Fruit fly (Drosophila melanogaster) whole organism, prepupa: ENCODE measurements around the gene CG33271.
"Not testable (repeated sequence)": the region's sequence is repeated elsewhere in the genome, so short reads cannot be mapped to it uniquely, and the experiment has no call there.

Experiments used
- Blimp-1 ChIP-seq: fragments of 200-800 bp; sonication (Bioruptor generic); optimal IDR thresholded peaks from 3 replicates; lab custom pipeline; 2017; ENCODE audit warnings: missing biosample characterization, missing genetic modification characterization, mild to moderate bottlenecking, moderate library complexity, missing genetic modification reagents
- CG10669 ChIP-seq: fragments of 200-800 bp; sonication (Bioruptor generic); optimal IDR thresholded peaks from 3 replicates; lab custom pipeline; 2018; ENCODE audit warnings: missing biosample characterization, mild to moderate bottlenecking, missing genetic modification characterization, moderate library complexity
- CG11294 ChIP-seq: fragments of 200-800 bp; sonication (Bioruptor generic); IDR thresholded peaks from 2 replicates; pipeline ENCODE4 v1.3.6; 2022; ENCODE audit warnings: missing biosample characterization, missing genetic modification characterization
- CG11762 ChIP-seq: fragments of 200-800 bp; sonication (Bioruptor generic); optimal IDR thresholded peaks from 3 replicates; lab custom pipeline; 2016; ENCODE audit warnings: missing biosample characterization, missing genetic modification characterization; ENCODE audit not compliant: insufficient read depth
- CG11902 ChIP-seq: fragments of 200-800 bp; sonication (Bioruptor generic); optimal IDR thresholded peaks from 3 replicates; lab custom pipeline; 2016; ENCODE audit warnings: missing biosample characterization, missing genetic modification characterization
- CG3032 ChIP-seq: fragments of 200-800 bp; optimal IDR thresholded peaks from 2 replicates; lab custom pipeline; 2019; ENCODE audit warnings: missing biosample characterization, mild to moderate bottlenecking, missing genetic modification characterization, moderate library complexity
- CG31627 ChIP-seq: fragments of 200-800 bp; sonication (Bioruptor generic); optimal IDR thresholded peaks from 3 replicates; lab custom pipeline; 2016; ENCODE audit warnings: missing biosample characterization, missing genetic modification characterization
- CG32006 ChIP-seq: fragments of 200-800 bp; sonication (Bioruptor generic); optimal IDR thresholded peaks from 3 replicates; lab custom pipeline; 2017; ENCODE audit warnings: missing biosample characterization, mild to moderate bottlenecking, missing genetic modification characterization
- CG34406 ChIP-seq: fragments of 200-800 bp; sonication (Bioruptor generic); optimal IDR thresholded peaks from 3 replicates; lab custom pipeline; 2016; ENCODE audit warnings: missing biosample characterization, missing genetic modification characterization
- CG6163 ChIP-seq: fragments of 200-800 bp; sonication (Bioruptor generic); IDR thresholded peaks from 3 replicates; pipeline ENCODE4 v1.3.6; 2022; ENCODE audit warnings: missing biosample characterization, missing genetic modification characterization
- CG6808 ChIP-seq: fragments of 200-800 bp; sonication (Bioruptor generic); optimal IDR thresholded peaks from 3 replicates; lab custom pipeline; 2017; ENCODE audit warnings: missing biosample characterization, missing genetic modification characterization, mild to moderate bottlenecking, moderate library complexity, missing genetic modification reagents
- CG7368 ChIP-seq: fragments of 200-800 bp; sonication (Bioruptor generic); optimal IDR thresholded peaks from 3 replicates; lab custom pipeline; 2016; ENCODE audit warnings: missing biosample characterization, missing genetic modification characterization
- CG8119 ChIP-seq: fragments of 200-800 bp; sonication (Bioruptor generic); IDR thresholded peaks from 3 replicates; pipeline ENCODE4 v1.3.6; 2022; ENCODE audit warnings: missing biosample characterization, missing genetic modification characterization
- CG8319 ChIP-seq: fragments of 200-800 bp; sonication (Bioruptor generic); optimal IDR thresholded peaks from 3 replicates; lab custom pipeline; 2016; ENCODE audit warnings: missing biosample characterization, missing genetic modification characterization
- CG8632 ChIP-seq: fragments of 200-800 bp; sonication (Bioruptor generic); optimal IDR thresholded peaks from 3 replicates; lab custom pipeline; 2016; ENCODE audit warnings: missing biosample characterization, missing genetic modification characterization
- CG9139 ChIP-seq: fragments of 200-800 bp; sonication (Bioruptor generic); optimal IDR thresholded peaks from 3 replicates; lab custom pipeline; 2017; ENCODE audit warnings: missing biosample characterization, mild to moderate bottlenecking, missing genetic modification characterization
- Eip75B ChIP-seq: fragments of 200-800 bp; sonication (Bioruptor generic); optimal IDR thresholded peaks from 3 replicates; lab custom pipeline; 2016; ENCODE audit warnings: missing biosample characterization, missing genetic modification characterization
- Eip78C ChIP-seq: fragments of 200-800 bp; sonication (Bioruptor generic); peaks from one replicate; lab custom pipeline; 2016; ENCODE audit warnings: missing biosample characterization, missing genetic modification characterization
- Ets21C ChIP-seq: fragments of 200-800 bp; sonication (Bioruptor generic); optimal IDR thresholded peaks from 3 replicates; lab custom pipeline; 2016; ENCODE audit warnings: missing biosample characterization, missing genetic modification characterization
- Ets96B ChIP-seq: fragments of 200-800 bp; optimal IDR thresholded peaks from 2 replicates; lab custom pipeline; 2019; ENCODE audit warnings: missing biosample characterization, mild to moderate bottlenecking, missing genetic modification characterization, moderate library complexity
- Gug ChIP-seq: fragments of 200-800 bp; sonication (Bioruptor generic); IDR thresholded peaks from 2 replicates; pipeline ENCODE4 v1.3.6; 2022; ENCODE audit warnings: missing biosample characterization, missing genetic modification characterization
- Hr39 ChIP-seq: fragments of 200-800 bp; sonication (Bioruptor generic); optimal IDR thresholded peaks from 2 replicates; lab custom pipeline; 2016; ENCODE audit warnings: missing biosample characterization, missing genetic modification characterization
- Lpt ChIP-seq: fragments of 200-800 bp; sonication (Bioruptor generic); optimal IDR thresholded peaks from 3 replicates; lab custom pipeline; 2016; ENCODE audit warnings: missing biosample characterization, missing genetic modification characterization
- Met ChIP-seq: fragments of 200-800 bp; sonication (Bioruptor generic); optimal IDR thresholded peaks from 3 replicates; lab custom pipeline; 2016; ENCODE audit warnings: missing biosample characterization, missing genetic modification characterization
- Smox ChIP-seq: fragments of 200-800 bp; sonication (Bioruptor generic); optimal IDR thresholded peaks from 3 replicates; lab custom pipeline; 2016; ENCODE audit warnings: missing biosample characterization, missing genetic modification characterization
- Sox14 ChIP-seq: fragments of 200-800 bp; sonication (Bioruptor generic); optimal IDR thresholded peaks from 3 replicates; lab custom pipeline; 2016; ENCODE audit warnings: missing biosample characterization, missing genetic modification characterization
- achi ChIP-seq: fragments of 200-800 bp; sonication (Bioruptor generic); optimal IDR thresholded peaks from 3 replicates; lab custom pipeline; 2016; ENCODE audit warnings: missing biosample characterization, missing genetic modification characterization
- acj6 ChIP-seq: fragments of 200-800 bp; sonication (Bioruptor generic); optimal IDR thresholded peaks from 3 replicates; lab custom pipeline; 2016; ENCODE audit warnings: missing biosample characterization, missing genetic modification characterization
- cyc ChIP-seq: fragments of 200-800 bp; sonication (Bioruptor generic); optimal IDR thresholded peaks from 3 replicates; lab custom pipeline; 2016; ENCODE audit warnings: missing biosample characterization, missing genetic modification characterization
- dac ChIP-seq: fragments of 200-800 bp; sonication (Bioruptor generic); optimal IDR thresholded peaks from 2 replicates; lab custom pipeline; 2017; ENCODE audit warnings: missing biosample characterization, mild to moderate bottlenecking, missing genetic modification characterization
- esn ChIP-seq: fragments of 200-800 bp; sonication (Bioruptor generic); optimal IDR thresholded peaks from 2 replicates; lab custom pipeline; 2016; ENCODE audit warnings: missing biosample characterization, mild to moderate bottlenecking, missing genetic modification characterization, moderate library complexity
- fd85E ChIP-seq: fragments of 200-800 bp; sonication (Bioruptor generic); optimal IDR thresholded peaks from 3 replicates; lab custom pipeline; 2016; ENCODE audit warnings: missing biosample characterization, missing genetic modification characterization
- fkh ChIP-seq: fragments of 200-800 bp; sonication (Bioruptor generic); optimal IDR thresholded peaks from 3 replicates; lab custom pipeline; 2017; ENCODE audit warnings: missing biosample characterization, mild to moderate bottlenecking, missing genetic modification characterization, moderate library complexity
- lz ChIP-seq: fragments of 200-800 bp; sonication (Bioruptor generic); optimal IDR thresholded peaks from 3 replicates; lab custom pipeline; 2016; ENCODE audit warnings: missing biosample characterization, missing genetic modification characterization
- pdm3 ChIP-seq: fragments of 200-800 bp; sonication (Bioruptor generic); optimal IDR thresholded peaks from 3 replicates; lab custom pipeline; 2016; ENCODE audit warnings: missing biosample characterization, missing genetic modification characterization
- spab ChIP-seq: fragments of 200-800 bp; sonication (Bioruptor generic); optimal IDR thresholded peaks from 2 replicates; lab custom pipeline; 2017; ENCODE audit warnings: missing biosample characterization, mild to moderate bottlenecking, missing genetic modification characterization, missing genetic modification reagents
- ss ChIP-seq, 2 experiments: fragments of 200-800 bp; sonication (Bioruptor generic); optimal IDR thresholded peaks; 2 replicates in 1 of 2; 3 replicates in 1 of 2; lab custom pipeline; 2017 to 2018; ENCODE audit warnings: mild to moderate bottlenecking in 2 of 2, missing biosample characterization in 2 of 2, missing genetic modification characterization in 2 of 2, moderate library complexity in 1 of 2
- topi ChIP-seq: fragments of 200-800 bp; sonication (Bioruptor generic); optimal IDR thresholded peaks from 3 replicates; lab custom pipeline; 2016; ENCODE audit warnings: missing biosample characterization, missing genetic modification characterization

CG33271 gene

dm6 chr3L:11593778-11594177 is 16.5 kb upstream of the CG33271 start (continued):
- TF ChIP-seq pdm3 (GFP tag; lab: Kevin White, UChicago) (peak; percentile 26), Ets21C (no peak), fd85E (GFP tag; lab: Kevin White, UChicago) (no peak), achi (GFP tag; lab: Kevin White, UChicago) (peak; percentile 42), topi (no peak), Smox (GFP tag; lab: Kevin White, UChicago) (no peak), acj6 (GFP tag; lab: Kevin White, UChicago) (peak; percentile 21), CG8319 (GFP tag; lab: Kevin White, UChicago) (no peak), ss (GFP tag; optimal IDR thresholded peaks at IDR 0.05; lab: Kevin White, UChicago) (peak in 1 of 2 experiments; percentile 45), Hr39 (GFP tag; lab: Kevin White, UChicago) (no peak), CG9139 (GFP tag; lab: Kevin White, UChicago) (no peak), Met (GFP tag; lab: Kevin White, UChicago) (no peak)

dm6 chr3L:11591803-11592202 is 14.5 kb upstream of the CG33271 start:
- TF ChIP-seq CG10669 (GFP tag; lab: Kevin White, UChicago) (no peak), topi (no peak), CG6163 (GFP tag; lab: Robert Waterston, UW) (0 out of 3 replicates have a peak, but pooled peaks have one; percentile 8), CG7368 (GFP tag; lab: Kevin White, UChicago) (peak; percentile 62)

DNA sequence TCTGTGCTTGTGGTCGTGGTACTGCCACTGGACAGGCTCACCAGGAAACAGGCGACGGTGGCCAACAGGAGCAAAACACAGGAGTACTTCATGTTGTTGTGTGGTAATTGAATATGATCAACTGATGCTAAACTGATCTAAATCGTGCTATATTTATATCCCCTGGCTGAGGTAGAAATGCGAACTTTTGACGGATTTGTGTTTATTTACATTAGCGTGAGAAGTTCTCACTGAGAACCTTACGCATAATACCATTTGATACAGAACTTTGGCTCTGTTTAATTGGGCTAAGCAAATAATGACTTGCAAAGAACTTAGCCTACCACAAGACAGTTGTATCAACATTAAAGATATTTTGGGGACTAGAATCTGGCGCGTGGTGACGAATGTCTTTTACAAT is 13.8 kb upstream of the CG33271 start, which contains the start of gene CG33268:
Gene CG33268 (minus strand): TSS at position 101 of the 400 bp plus-strand sequence.
- no peak for TF ChIP-seq CG32006 (GFP tag; lab: Kevin White, UChicago)

DNA sequence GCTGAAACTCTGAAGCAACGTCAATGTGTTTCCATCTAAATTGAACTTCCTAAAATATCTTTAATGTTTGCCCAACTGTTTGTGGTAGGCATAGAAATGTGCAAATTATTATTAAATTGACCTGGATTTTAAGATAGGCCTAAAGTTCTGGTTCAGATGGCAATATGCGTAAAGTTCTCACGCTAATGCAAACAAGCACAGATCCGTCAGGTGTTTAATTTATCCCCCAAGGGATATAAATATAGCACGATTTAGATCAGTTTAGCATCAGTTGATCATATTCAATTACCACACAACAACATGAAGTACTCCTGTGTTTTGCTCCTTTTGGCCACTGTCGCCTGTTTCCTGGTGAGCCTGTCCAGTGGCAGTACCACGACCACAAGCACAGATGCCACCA is 12.1 kb upstream of the CG33271 start, which contains the start of gene CG7377:
Gene CG7377 (plus strand): TSS at position 301 of the 400 bp plus-strand sequence.
- not testable (repeated sequence) for TF ChIP-seq Eip75B (GFP tag; lab: Kevin White, UChicago); CG11902; Lpt

- no peak for TF ChIP-seq CG8632 (GFP tag; lab: Kevin White, UChicago)
- TF ChIP-seq CG3032 (tag; lab: Kevin White, UChicago) = no peak
- no peak for TF ChIP-seq Sox14 (GFP tag; lab: Kevin White, UChicago)
- no peak for TF ChIP-seq CG32006 (GFP tag; lab: Kevin White, UChicago)
- no peak for TF ChIP-seq spab (GFP tag; lab: Kevin White, UChicago)
- no peak for TF ChIP-seq CG11762 (GFP tag; lab: Kevin White, UChicago)
- no peak for TF ChIP-seq Smox (GFP tag; lab: Kevin White, UChicago)
- TF ChIP-seq CG6163 (GFP tag; lab: Robert Waterston, UW) = 0 out of 3 replicates have a peak, but pooled peaks have one; percentile 42
- no peak for TF ChIP-seq CG11902
- no peak for TF ChIP-seq CG34406 (GFP tag; lab: Kevin White, UChicago)
- no peak; the same call in 2 of the 3 replicates for TF ChIP-seq CG8119 (GFP tag; lab: Robert Waterston, UW)
- TF ChIP-seq Ets96B (tag; lab: Kevin White, UChicago) = no peak
- TF ChIP-seq fkh (GFP tag; lab: Kevin White, UChicago) = peak; percentile 47
These were observed 11.3 kb upstream of the CG33271 start for dm6 chr3L:11588594-11588993.

- TF ChIP-seq CG9139 (GFP tag; lab: Kevin White, UChicago) = peak; percentile 82
- no peak for TF ChIP-seq Blimp-1 (GFP tag; lab: Kevin White, UChicago)
- peak; percentile 76 for TF ChIP-seq achi (GFP tag; lab: Kevin White, UChicago)
- TF ChIP-seq cyc (GFP tag; lab: Kevin White, UChicago) = peak; percentile 77
- peak; percentile 70 for TF ChIP-seq CG11762 (GFP tag; lab: Kevin White, UChicago)
- TF ChIP-seq ss (GFP tag; optimal IDR thresholded peaks at IDR 0.05; lab: Kevin White, UChicago) = peak; percentile 81 to 89
- TF ChIP-seq esn (GFP tag; lab: Kevin White, UChicago) = peak; percentile 82
- peak; percentile 94 for TF ChIP-seq CG3032 (tag; lab: Kevin White, UChicago)
- no peak for TF ChIP-seq fkh (GFP tag; lab: Kevin White, UChicago)
- TF ChIP-seq CG31627 = peak; percentile 75
- TF ChIP-seq Gug (GFP tag; lab: Robert Waterston, UW) = peak; percentile 63
- TF ChIP-seq CG32006 (GFP tag; lab: Kevin White, UChicago) = peak; percentile 83
- TF ChIP-seq fd85E (GFP tag; lab: Kevin White, UChicago) = no peak
- peak; percentile 73 for TF ChIP-seq Ets21C
- TF ChIP-seq lz (GFP tag; lab: Kevin White, UChicago) = peak; percentile 83
- TF ChIP-seq CG11294 (GFP tag; lab: Robert Waterston, UW) = peak; percentile 56; the same call in 1 of the 2 replicates
- peak; percentile 72 for TF ChIP-seq dac (GFP tag; lab: Kevin White, UChicago)
- TF ChIP-seq CG6808 (GFP tag; lab: Kevin White, UChicago) = peak; percentile 90
- peak; percentile 95 for TF ChIP-seq Eip78C (GFP tag; lab: Kevin White, UChicago)
These were observed 10.7 kb upstream of the CG33271 start, which contains the start of gene rt for dm6 chr3L:11587720-11588580. Gene rt, minus strand, starts transcription at chr3L:11587770.
